Fruit fly (Drosophila melanogaster): ENCODE results near the gene CG43739.

Gene CG43739

DNA sequence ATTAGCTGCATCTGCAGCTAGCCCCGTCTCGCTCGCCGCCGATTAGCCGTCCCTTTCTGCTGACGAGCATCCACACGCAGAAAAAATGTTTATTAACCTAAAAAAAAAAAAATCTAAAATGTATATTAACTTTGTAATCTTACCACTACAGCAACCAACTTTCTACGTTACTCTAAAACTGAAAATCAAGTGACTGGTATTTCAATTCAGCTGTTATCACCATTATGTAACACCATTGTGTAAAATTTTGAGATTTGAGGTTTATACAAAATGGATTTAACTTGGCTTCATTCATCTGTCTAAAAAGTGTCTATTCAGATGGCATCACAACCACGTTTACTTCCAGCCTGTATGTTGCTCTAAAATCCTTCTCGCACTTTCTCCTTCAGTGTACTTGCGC, 17.7 kb upstream of the CG43739 start (continued):
- no peak for TF ChIP-seq gcm (GFP tag; optimal IDR thresholded peaks at IDR 0.05)
- no peak for TF ChIP-seq CG8944 (GFP tag; optimal IDR thresholded peaks at IDR 0.05)
- no peak for TF ChIP-seq ken (GFP tag; IDR thresholded peaks at IDR 0.05)
- TF ChIP-seq CG15601 (tag; optimal IDR thresholded peaks at IDR 0.05), result peak; percentile 2
- no peak for TF ChIP-seq Awh (GFP tag; IDR thresholded peaks at IDR 0.05)
- no peak for TF ChIP-seq cas (GFP tag; IDR thresholded peaks at IDR 0.05)
- TF ChIP-seq tll (GFP tag; optimal IDR thresholded peaks at IDR 0.05), result no peak
- peak; percentile 45 for TF ChIP-seq nmo (GFP tag; optimal IDR thresholded peaks at IDR 0.05)
- TF ChIP-seq CG16863 (GFP tag; optimal IDR thresholded peaks at IDR 0.05), result no peak
- TF ChIP-seq nau (GFP tag; optimal IDR thresholded peaks at IDR 0.05), result no peak
- no peak for TF ChIP-seq Bgb (GFP tag; IDR thresholded peaks at IDR 0.05; ENCODE audit: partially characterized antibody)
- TF ChIP-seq Ets65A (GFP tag), result peak; percentile 80
- no peak for TF ChIP-seq CG3838 (GFP tag; optimal IDR thresholded peaks at IDR 0.05)
- no peak for TF ChIP-seq zen (tag; optimal IDR thresholded peaks at IDR 0.05)
- TF ChIP-seq Eip74EF (GFP tag; optimal IDR thresholded peaks at IDR 0.05), result no peak
- no peak for TF ChIP-seq br (optimal IDR thresholded peaks at IDR 0.05)
- no peak for TF ChIP-seq chn (GFP tag; optimal IDR thresholded peaks at IDR 0.05)
- TF ChIP-seq bigmax (GFP tag; optimal IDR thresholded peaks at IDR 0.05), result no peak
- no peak for TF ChIP-seq Tbp (GFP tag; optimal IDR thresholded peaks at IDR 0.05)
- TF ChIP-seq Poxn (GFP tag; IDR thresholded peaks at IDR 0.05), result no peak
- TF ChIP-seq corto (GFP tag; optimal IDR thresholded peaks at IDR 0.05), result no peak
- peak; percentile 22 for TF ChIP-seq Abd-B (GFP tag; optimal IDR thresholded peaks at IDR 0.05)
- TF ChIP-seq CG8388 (GFP tag; optimal IDR thresholded peaks at IDR 0.05), result peak; percentile 36
- no peak for TF ChIP-seq CG11398 (GFP tag; optimal IDR thresholded peaks at IDR 0.05)
- no peak for TF ChIP-seq ftz-f1 (GFP tag; optimal IDR thresholded peaks at IDR 0.05)
- TF ChIP-seq mld (GFP tag; IDR thresholded peaks at IDR 0.05; ENCODE audit: partially characterized antibody), result no peak
- no peak for TF ChIP-seq Nf-YA (GFP tag; IDR thresholded peaks at IDR 0.05)
- no peak for TF ChIP-seq CG15514 (GFP tag; optimal IDR thresholded peaks at IDR 0.05)
- TF ChIP-seq CG11560 (tag; IDR thresholded peaks at IDR 0.05), result no peak
- TF ChIP-seq CG11696 (GFP tag; IDR thresholded peaks at IDR 0.05), result no peak
- TF ChIP-seq MTF-1 (GFP tag; optimal IDR thresholded peaks at IDR 0.05; ENCODE audit: borderline replicate concordance), result no peak
- TF ChIP-seq sim (GFP tag; IDR thresholded peaks at IDR 0.05), result no peak
- no peak for TF ChIP-seq CG6175 (GFP tag; IDR thresholded peaks at IDR 0.05)
- no peak for TF ChIP-seq CG30020 (tag; optimal IDR thresholded peaks at IDR 0.05)
- TF ChIP-seq sr (GFP tag; IDR thresholded peaks at IDR 0.05), result no peak
- no peak for TF ChIP-seq Camta (GFP tag; optimal IDR thresholded peaks at IDR 0.05)
- no peak for TF ChIP-seq luna (GFP tag; optimal IDR thresholded peaks at IDR 0.05)
- TF ChIP-seq CG3281 (GFP tag; optimal IDR thresholded peaks at IDR 0.05), result no peak
- no peak for TF ChIP-seq crol (GFP tag; IDR thresholded peaks at IDR 0.05)
- peak; percentile 32 for TF ChIP-seq dmrt11E (tag; optimal IDR thresholded peaks at IDR 0.05)
- no peak for TF ChIP-seq CTCF (GFP tag; optimal IDR thresholded peaks at IDR 0.05)
- TF ChIP-seq Gug (GFP tag; IDR thresholded peaks at IDR 0.05), result no peak
- no peak for TF ChIP-seq bab2 (GFP tag; optimal IDR thresholded peaks at IDR 0.05)
- no peak for TF ChIP-seq Ada2b (GFP tag; IDR thresholded peaks at IDR 0.05)
- TF ChIP-seq onecut (GFP tag; IDR thresholded peaks at IDR 0.05), result no peak
- TF ChIP-seq CG17802 (tag; optimal IDR thresholded peaks at IDR 0.05), result no peak
- no peak for TF ChIP-seq D (optimal IDR thresholded peaks at IDR 0.05)
- TF ChIP-seq D (GFP tag; optimal IDR thresholded peaks at IDR 0.05), result peak; percentile 47
- no peak for TF ChIP-seq odd (GFP tag; optimal IDR thresholded peaks at IDR 0.05)
- peak; percentile 29 for TF ChIP-seq az2 (GFP tag; optimal IDR thresholded peaks at IDR 0.05)
- no peak for TF ChIP-seq Scr (GFP tag; IDR thresholded peaks at IDR 0.05; ENCODE audit: partially characterized antibody)
- no peak for TF ChIP-seq CG12071 (GFP tag; optimal IDR thresholded peaks at IDR 0.05)
- TF ChIP-seq Xrp1 (GFP tag; IDR thresholded peaks at IDR 0.05), result peak; percentile 24; the same call in 1 of the 2 replicates
